Worm (Caenorhabditis elegans) whole organism, young adult: Measurements from ENCODE around the gene mrps-18B.

ENCODE experiments used
- B0035.1 ChIP-seq: sonication (generic microtip); optimal IDR thresholded peaks from 2 replicates; lab custom pipeline; 2016; ENCODE audit warnings: missing genetic modification characterization, mild to moderate bottlenecking, missing compliant biosample characterization, missing genotype, missing genetic modification reagents
- B0261.1 ChIP-seq: sonication (generic microtip); optimal IDR thresholded peaks from 2 replicates; lab custom pipeline; 2016; ENCODE audit warnings: mild to moderate bottlenecking, missing genetic modification characterization, moderate library complexity, missing compliant biosample characterization
- C17E4.6 ChIP-seq: fragments of 200-800 bp; sonication (Bioruptor generic); IDR thresholded peaks from 2 replicates; pipeline ENCODE4 v1.3.6; 2022; ENCODE audit warnings: missing genetic modification reagents, missing genetic modification characterization, missing compliant biosample characterization
- F23B12.7 ChIP-seq: sonication (generic microtip); optimal IDR thresholded peaks from 2 replicates; lab custom pipeline; 2017; ENCODE audit warnings: missing genetic modification characterization, mild to moderate bottlenecking, missing compliant biosample characterization, antibody characterized with exemption, moderate library complexity; ENCODE audit not compliant: insufficient read depth
- F33H1.4 ChIP-seq: fragments of 200-800 bp; sonication (Bioruptor generic); IDR thresholded peaks from 2 replicates; pipeline ENCODE4 v1.3.6; 2022; ENCODE audit warnings: missing genetic modification reagents, missing genetic modification characterization, missing compliant biosample characterization
- F49E8.2 ChIP-seq: sonication (generic microtip); optimal IDR thresholded peaks from 3 replicates; lab custom pipeline; 2017; ENCODE audit warnings: missing genetic modification characterization, mild to moderate bottlenecking, missing compliant biosample characterization, antibody characterized with exemption, moderate library complexity; ENCODE audit not compliant: insufficient read depth
- T26A5.8 ChIP-seq: sonication (generic microtip); optimal IDR thresholded peaks from 2 replicates; lab custom pipeline; 2016; ENCODE audit warnings: missing genetic modification characterization, missing compliant biosample characterization
- Y95B8A.8 ChIP-seq: fragments of 200-800 bp; sonication (Bioruptor generic); IDR thresholded peaks from 2 replicates; pipeline ENCODE4 v1.3.6; 2022; ENCODE audit warnings: missing genetic modification reagents, missing genetic modification characterization, missing compliant biosample characterization
- akir-1 ChIP-seq: fragments of 200-800 bp; sonication (Bioruptor generic); optimal IDR thresholded peaks from 2 replicates; lab custom pipeline; 2018; ENCODE audit warnings: mild to moderate bottlenecking, missing genetic modification characterization, moderate library complexity, missing compliant biosample characterization
- ama-1 ChIP-seq, 3 experiments: fragments of 150-350 bp in 1 of 3; sonication (generic microtip) in 2 of 3; optimal IDR thresholded peaks; 2 replicates each; lab custom pipeline; 2014 to 2018; ENCODE audit warnings: missing biosample characterization in 2 of 3, missing genetic modification characterization in 2 of 3, missing genetic modification reagents in 2 of 3
- attf-6 ChIP-seq: fragments of 200-800 bp; sonication (Bioruptor generic); IDR thresholded peaks from 2 replicates; pipeline ENCODE4 v1.3.6; 2022; ENCODE audit warnings: missing genetic modification reagents, missing genetic modification characterization, missing compliant biosample characterization
- ceh-100 ChIP-seq: fragments of 200-800 bp; sonication (Bioruptor generic); IDR thresholded peaks from 2 replicates; pipeline ENCODE4 v1.3.6; 2022; ENCODE audit warnings: missing genetic modification reagents, missing genetic modification characterization, missing compliant biosample characterization
- ceh-58 ChIP-seq: fragments of 200-800 bp; sonication (Bioruptor generic); IDR thresholded peaks from 2 replicates; pipeline ENCODE4 v1.3.6; 2022; ENCODE audit warnings: missing genetic modification characterization, missing compliant biosample characterization
- ceh-79 ChIP-seq: sonication (generic microtip); optimal IDR thresholded peaks from 2 replicates; lab custom pipeline; 2017; ENCODE audit warnings: mild to moderate bottlenecking, missing genetic modification characterization, missing compliant biosample characterization
- dox-1 ChIP-seq: fragments of 200-800 bp; sonication (Bioruptor generic); IDR thresholded peaks from 2 replicates; pipeline ENCODE4 v1.3.6; 2022; ENCODE audit warnings: missing genetic modification reagents, missing genetic modification characterization, missing compliant biosample characterization
- dpff-1 ChIP-seq: sonication (generic microtip); optimal IDR thresholded peaks from 2 replicates; lab custom pipeline; 2017; ENCODE audit warnings: mild to moderate bottlenecking, missing genetic modification characterization, missing compliant biosample characterization
- dpl-1 ChIP-seq: fragments of 150-350 bp; optimal IDR thresholded peaks from 2 replicates; lab custom pipeline; 2014; ENCODE audit warnings: missing biosample characterization, missing genetic modification reagents, missing genetic modification characterization
- egl-18 ChIP-seq: fragments of 200-800 bp; sonication (Bioruptor generic); IDR thresholded peaks from 2 replicates; pipeline ENCODE4 v1.3.6; 2022; ENCODE audit warnings: missing genetic modification reagents, missing genetic modification characterization, missing compliant biosample characterization
- egrh-3 ChIP-seq: fragments of 200-800 bp; sonication (Bioruptor generic); IDR thresholded peaks from 2 replicates; pipeline ENCODE4 v1.3.6; 2022; ENCODE audit warnings: missing genetic modification reagents, missing genetic modification characterization, missing compliant biosample characterization
- ekl-4 ChIP-seq: fragments of 200-800 bp; sonication (Bioruptor generic); IDR thresholded peaks from 2 replicates; pipeline ENCODE4 v1.3.6; 2022; ENCODE audit warnings: missing genetic modification reagents, missing genetic modification characterization, missing compliant biosample characterization
- him-1 ChIP-seq: sonication (generic microtip); optimal IDR thresholded peaks from 2 replicates; lab custom pipeline; 2016; ENCODE audit warnings: missing genotype, missing genetic modification reagents, missing genetic modification characterization, missing compliant biosample characterization
- hlh-12 ChIP-seq: sonication (generic microtip); optimal IDR thresholded peaks from 2 replicates; lab custom pipeline; 2016; ENCODE audit warnings: missing genetic modification characterization, missing compliant biosample characterization
- hsf-1 ChIP-seq: fragments of 200-800 bp; sonication (Bioruptor generic); IDR thresholded peaks from 2 replicates; pipeline ENCODE4 v1.3.6; 2022; ENCODE audit warnings: missing genetic modification reagents, missing genetic modification characterization, missing compliant biosample characterization
- let-607 ChIP-seq, 2 experiments: fragments of 200-800 bp in 1 of 2; sonication (Bioruptor generic) in 1 of 2; sonication (generic microtip) in 1 of 2; optimal IDR thresholded peaks; 2 replicates each; lab custom pipeline; 2016 to 2018; ENCODE audit warnings: mild to moderate bottlenecking in 2 of 2, missing compliant biosample characterization in 2 of 2, missing genetic modification characterization in 2 of 2, moderate library complexity in 2 of 2, missing genotype in 1 of 2
- lin-35 ChIP-seq, 3 experiments: fragments of 150-350 bp in 2 of 3; sonication (generic microtip) in 1 of 3; optimal IDR thresholded peaks; 2 replicates each; lab custom pipeline; 2014 to 2018; ENCODE audit warnings: missing biosample characterization in 3 of 3, missing genetic modification characterization in 3 of 3, missing genetic modification reagents in 3 of 3
- lin-54 ChIP-seq: fragments of 200-800 bp; sonication (Bioruptor generic); optimal IDR thresholded peaks from 2 replicates; lab custom pipeline; 2018; ENCODE audit warnings: mild to moderate bottlenecking, missing genetic modification characterization, missing compliant biosample characterization
- lsl-1 ChIP-seq: fragments of 200-800 bp; sonication (Bioruptor generic); optimal IDR thresholded peaks from 2 replicates; lab custom pipeline; 2018; ENCODE audit warnings: mild to moderate bottlenecking, missing genetic modification characterization, moderate library complexity, missing compliant biosample characterization
- madf-3 ChIP-seq: fragments of 200-800 bp; sonication (Bioruptor generic); IDR thresholded peaks from 2 replicates; pipeline ENCODE4 v1.3.6; 2022; ENCODE audit warnings: missing genetic modification reagents, missing genetic modification characterization, missing compliant biosample characterization
- madf-6 ChIP-seq: fragments of 200-800 bp; sonication (Bioruptor generic); IDR thresholded peaks from 2 replicates; pipeline ENCODE4 v1.3.6; 2022; ENCODE audit warnings: missing genetic modification reagents, missing genetic modification characterization, missing compliant biosample characterization
- mxl-1 ChIP-seq: sonication (generic microtip); optimal IDR thresholded peaks from 2 replicates; lab custom pipeline; 2016; ENCODE audit warnings: missing genetic modification characterization, missing compliant biosample characterization
- nfya-2 ChIP-seq: fragments of 200-800 bp; sonication (Bioruptor generic); IDR thresholded peaks from 2 replicates; pipeline ENCODE4 v1.3.6; 2022; ENCODE audit warnings: missing genetic modification reagents, missing genetic modification characterization, missing compliant biosample characterization
- nhr-27 ChIP-seq: fragments of 200-800 bp; sonication (Bioruptor generic); optimal IDR thresholded peaks from 2 replicates; lab custom pipeline; 2018; ENCODE audit warnings: mild to moderate bottlenecking, missing genetic modification characterization, moderate library complexity, missing compliant biosample characterization
- nhr-80 ChIP-seq: sonication (generic microtip); optimal IDR thresholded peaks from 2 replicates; lab custom pipeline; 2016; ENCODE audit warnings: missing genetic modification characterization, missing compliant biosample characterization
- pha-4 ChIP-seq: fragments of 150-350 bp; sonication (generic microtip); optimal IDR thresholded peaks from 2 replicates; lab custom pipeline; 2014; ENCODE audit warnings: missing biosample characterization, missing genetic modification reagents, missing genetic modification characterization
- rcor-1 ChIP-seq: fragments of 200-800 bp; sonication (Bioruptor generic); IDR thresholded peaks from 2 replicates; pipeline ENCODE4 v1.3.6; 2022; ENCODE audit warnings: missing genetic modification reagents, missing genetic modification characterization, missing compliant biosample characterization
- snpc-1.1 ChIP-seq: sonication (generic microtip); optimal IDR thresholded peaks from 2 replicates; lab custom pipeline; 2017; ENCODE audit warnings: missing genetic modification characterization, mild to moderate bottlenecking, missing compliant biosample characterization, antibody characterized with exemption, moderate library complexity, missing genotype, missing genetic modification reagents; ENCODE audit not compliant: insufficient read depth
- snpc-1.3 ChIP-seq: sonication (generic microtip); optimal IDR thresholded peaks from 2 replicates; lab custom pipeline; 2017; ENCODE audit warnings: missing genetic modification characterization, mild to moderate bottlenecking, missing compliant biosample characterization, antibody characterized with exemption, moderate library complexity, missing genotype, missing genetic modification reagents; ENCODE audit not compliant: insufficient read depth
- snpc-3.4 ChIP-seq: sonication (generic microtip); optimal IDR thresholded peaks from 2 replicates; lab custom pipeline; 2017; ENCODE audit warnings: missing genetic modification characterization, mild to moderate bottlenecking, missing compliant biosample characterization, antibody characterized with exemption, moderate library complexity, missing genotype, missing genetic modification reagents
- tbp1 ChIP-seq: fragments of 200-800 bp; sonication (Bioruptor generic); optimal IDR thresholded peaks from 2 replicates; lab custom pipeline; 2018; ENCODE audit warnings: mild to moderate bottlenecking, missing genetic modification characterization, missing compliant biosample characterization
- tbx-9 ChIP-seq: sonication (generic microtip); optimal IDR thresholded peaks from 2 replicates; lab custom pipeline; 2016; ENCODE audit warnings: borderline replicate concordance, missing genetic modification characterization, inconsistent platforms, missing compliant biosample characterization
- xnd-1 ChIP-seq: sonication (generic microtip); optimal IDR thresholded peaks from 2 replicates; lab custom pipeline; 2016; ENCODE audit warnings: missing genotype, missing genetic modification reagents, missing genetic modification characterization, missing compliant biosample characterization
- ztf-25 ChIP-seq: fragments of 200-800 bp; sonication (Bioruptor generic); IDR thresholded peaks from 2 replicates; pipeline ENCODE4 v1.3.6; 2022; ENCODE audit warnings: missing genetic modification reagents, missing genetic modification characterization, missing compliant biosample characterization
- ztf-26 ChIP-seq: sonication (generic microtip); optimal IDR thresholded peaks from 2 replicates; lab custom pipeline; 2017; ENCODE audit warnings: missing genetic modification characterization, missing compliant biosample characterization

mrps-18B gene

DNA sequence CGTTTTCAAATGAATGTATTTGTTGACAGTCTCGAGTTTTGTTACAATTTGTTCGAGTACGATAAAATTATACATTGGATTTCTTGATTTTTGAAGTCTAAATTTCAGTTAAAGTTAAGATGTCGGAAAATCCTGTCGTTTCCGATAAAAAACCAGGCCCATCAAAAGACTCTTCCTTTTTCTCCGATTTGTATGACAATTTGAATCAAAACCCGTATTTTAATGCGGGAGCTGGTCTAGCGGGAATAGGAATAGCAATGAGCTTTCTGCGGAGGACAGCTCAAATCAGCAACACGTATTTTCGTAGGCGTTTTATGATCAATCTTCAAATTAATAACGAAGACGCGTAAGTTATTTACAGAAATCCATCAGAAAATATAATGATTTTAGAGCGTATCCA is 45.5 kb downstream of the mrps-18B start, which contains the start of gene bcs-1 (continued):
- peak; percentile 10 for TF ChIP-seq lin-54
- no peak for TF ChIP-seq ama-1 (optimal IDR thresholded peaks at IDR 0.05; lab: Kevin White, UChicago)
- no peak for TF ChIP-seq ama-1 (GFP tag; optimal IDR thresholded peaks at IDR 0.05; lab: Kevin White, UChicago)
- TF ChIP-seq ceh-79: no peak
- peak; percentile 26 for TF ChIP-seq lsl-1 (GFP tag; lab: Kevin White, UChicago)
- no peak for TF ChIP-seq akir-1 (GFP tag; lab: Kevin White, UChicago)
- TF ChIP-seq nfya-2: no peak
- TF ChIP-seq attf-6 (GFP tag; lab: Robert Waterston, UW): peak; percentile 42
- 0 out of 2 replicates have a peak, but pooled peaks have one; percentile 67 for TF ChIP-seq madf-3 (GFP tag; lab: Robert Waterston, UW)
- 0 out of 2 replicates have a peak, but pooled peaks have one; percentile 14 for TF ChIP-seq C17E4.6 (GFP tag; lab: Robert Waterston, UW)
- TF ChIP-seq xnd-1: no peak
- peak; percentile 19 for TF ChIP-seq F33H1.4
- TF ChIP-seq madf-6 (GFP tag; lab: Robert Waterston, UW): peak; percentile 70; the same call in 1 of the 2 replicates
- TF ChIP-seq dox-1 (GFP tag; lab: Robert Waterston, UW): no peak
- no peak for TF ChIP-seq ceh-58
- TF ChIP-seq nhr-27: no peak
- TF ChIP-seq egrh-3 (GFP tag; lab: Robert Waterston, UW): no peak
- no peak for TF ChIP-seq egl-18 (GFP tag; lab: Robert Waterston, UW)
- no peak for TF ChIP-seq dpff-1
- 0 out of 2 replicates have a peak, but pooled peaks have one; percentile 8 for TF ChIP-seq ceh-100 (GFP tag; lab: Robert Waterston, UW)
- TF ChIP-seq pha-4 (tag; lab: Kevin White, UChicago): no peak
- TF ChIP-seq F23B12.7 (tag; lab: Kevin White, UChicago): no peak
- no peak for TF ChIP-seq him-1 (tag; lab: Kevin White, UChicago)
- no peak for TF ChIP-seq tbx-9
- 0 out of 2 replicates have a peak, but pooled peaks have one; percentile 20 for TF ChIP-seq ekl-4 (GFP tag; lab: Robert Waterston, UW)
- TF ChIP-seq snpc-1.1 (tag; lab: Kevin White, UChicago): peak; percentile 36

DNA sequence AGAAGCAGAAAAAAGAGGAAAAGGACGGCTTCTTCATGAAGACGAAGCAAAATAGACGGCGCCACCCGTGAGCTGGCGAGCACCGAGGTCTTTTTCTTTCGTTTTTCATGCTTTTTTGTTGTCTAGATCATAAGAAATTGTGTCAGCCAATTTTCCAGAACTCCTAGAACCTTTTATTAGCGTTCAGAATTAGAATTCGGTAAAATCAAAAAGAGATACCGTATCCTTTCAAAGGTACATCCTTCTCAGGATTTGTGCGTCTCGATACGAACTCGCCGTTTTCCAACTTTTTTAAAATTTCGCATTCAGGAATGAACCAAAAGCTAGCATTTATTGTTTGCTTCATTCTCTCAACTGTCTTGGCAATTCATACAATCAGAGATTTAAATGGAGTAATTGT is 47.6 kb downstream of the mrps-18B start, which contains the start of gene F54C9.7:
Gene F54C9.7 (plus strand): TSS at position 301 of the 400 bp plus-strand sequence.
- TF ChIP-seq ztf-25 (no peak), hsf-1 (no peak), B0035.1 (no peak)

DNA sequence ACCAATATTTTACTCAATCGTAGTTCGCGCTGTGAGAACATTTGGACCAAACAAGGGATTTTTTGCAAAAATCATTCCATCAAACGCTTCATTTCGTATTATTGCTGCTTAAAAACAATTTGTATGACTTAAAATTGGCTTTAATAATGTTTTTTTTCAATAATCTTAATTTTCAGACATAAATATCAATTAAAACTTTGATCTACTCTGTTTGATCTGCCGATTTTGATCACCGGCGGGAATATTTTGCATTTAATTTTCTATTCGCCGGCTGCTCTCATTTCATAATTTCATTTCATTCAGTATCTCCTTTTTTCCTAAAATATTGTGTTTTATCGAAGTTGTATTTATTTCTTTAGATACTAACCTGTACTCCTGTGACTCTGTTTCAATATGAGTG is 49.7 kb downstream of the mrps-18B start, which contains the start of gene puf-5:
Gene puf-5 (plus strand): TSS at position 358 of the 400 bp plus-strand sequence.
- TF ChIP-seq lin-35 (GFP tag; optimal IDR thresholded peaks at IDR 0.05; lab: Kevin White, UChicago) (peak in 1 of 3 experiments; percentile 2), tbp1 (peak; percentile 15), madf-6 (GFP tag; lab: Robert Waterston, UW) (peak; percentile 94), ztf-26 (tag; lab: Kevin White, UChicago) (no peak), hlh-12 (tag; lab: Kevin White, UChicago) (no peak), B0261.1 (tag; lab: Kevin White, UChicago) (no peak), xnd-1 (peak; percentile 85), ekl-4 (GFP tag; lab: Robert Waterston, UW) (0 out of 2 replicates have a peak, but pooled peaks have one; percentile 41), egrh-3 (GFP tag; lab: Robert Waterston, UW) (no peak), pha-4 (tag; lab: Kevin White, UChicago) (no peak), Y95B8A.8 (GFP tag; lab: Robert Waterston, UW) (0 out of 2 replicates have a peak, but pooled peaks have one; percentile 56), dpl-1 (GFP tag; lab: Kevin White, UChicago) (peak; percentile 63), F49E8.2 (tag; lab: Kevin White, UChicago) (peak; percentile 73), lin-54 (peak; percentile 44), ceh-58 (no peak), snpc-3.4 (tag; lab: Kevin White, UChicago) (peak; percentile 78), snpc-1.3 (peak; percentile 17), mxl-1 (tag; lab: Kevin White, UChicago) (no peak), nhr-80 (tag; lab: Kevin White, UChicago) (no peak), let-607 (tag; optimal IDR thresholded peaks at IDR 0.05; lab: Kevin White, UChicago) (no peak), F33H1.4 (peak; percentile 67), lsl-1 (GFP tag; lab: Kevin White, UChicago) (peak; percentile 88), rcor-1 (GFP tag; lab: Robert Waterston, UW) (no peak), T26A5.8 (tag; lab: Kevin White, UChicago) (no peak)
